Worm (Caenorhabditis elegans) whole organism, L2 larva: Measurements from ENCODE around the gene clec-20.

ENCODE experiments used
- Y55F3AM.14 ChIP-seq: fragments of 200-800 bp; sonication (Bioruptor generic); optimal IDR thresholded peaks from 2 replicates; lab custom pipeline; 2018; ENCODE audit warnings: mild to moderate bottlenecking, missing genetic modification characterization, missing compliant biosample characterization
- ceh-16 ChIP-seq: fragments of 150-350 bp; optimal IDR thresholded peaks from 2 replicates; lab custom pipeline; 2014; ENCODE audit warnings: missing biosample characterization, missing genetic modification characterization
- elt-1 ChIP-seq: fragments of 150-350 bp; optimal IDR thresholded peaks from 2 replicates; lab custom pipeline; 2014; ENCODE audit warnings: missing biosample characterization, missing genetic modification characterization
- elt-3 ChIP-seq: sonication (generic microtip); optimal IDR thresholded peaks from 2 replicates; lab custom pipeline; 2017; ENCODE audit warnings: missing biosample characterization, missing genetic modification characterization
- gmeb-1 ChIP-seq: fragments of 150-350 bp; optimal IDR thresholded peaks from 2 replicates; lab custom pipeline; 2014; ENCODE audit warnings: missing biosample characterization, missing genetic modification characterization
- lsy-2 ChIP-seq, 2 experiments: fragments of 150-350 bp in 1 of 2; sonication (generic microtip) in 1 of 2; optimal IDR thresholded peaks; 2 replicates each; lab custom pipeline; 2014 to 2017; ENCODE audit warnings: missing biosample characterization in 2 of 2, missing genetic modification characterization in 2 of 2

Gene clec-20

ce11 chrII:1545625-1546024 is 49.4 kb downstream of the clec-20 start, which contains the start of gene K05F6.12:
K05F6.12 (plus strand) TSS chrII:1545925.
- TF ChIP-seq elt-3 (no peak), gmeb-1 (no peak), lsy-2 (tag; optimal IDR thresholded peaks at IDR 0.05; lab: Kevin White, UChicago) (no peak), Y55F3AM.14 (GFP tag; lab: Kevin White, UChicago) (no peak), ceh-16 (tag; lab: Kevin White, UChicago) (no peak), elt-1 (tag; lab: Kevin White, UChicago) (no peak)
